Worm (Caenorhabditis elegans) whole organism, L4 larva: Measurements from ENCODE around the gene C45H4.21.

Experiments
- F10B5.3 ChIP-seq: sonication (generic microtip); optimal IDR thresholded peaks from 2 replicates; lab custom pipeline; 2016; ENCODE audit warnings: mild to moderate bottlenecking, missing genetic modification characterization, missing compliant biosample characterization
- F49E8.2 ChIP-seq: sonication (generic microtip); optimal IDR thresholded peaks from 2 replicates; lab custom pipeline; 2016; ENCODE audit warnings: missing compliant biosample characterization, mild to moderate bottlenecking, missing genetic modification characterization, borderline replicate concordance
- T26A8.4 ChIP-seq: fragments of 200-800 bp; sonication (Bioruptor generic); IDR thresholded peaks from 2 replicates; pipeline ENCODE4 v1.3.6; 2022; ENCODE audit warnings: missing genetic modification characterization, missing compliant biosample characterization
- Y48G9A.11 ChIP-seq: fragments of 200-800 bp; sonication (Bioruptor generic); IDR thresholded peaks from 2 replicates; pipeline ENCODE4 v1.3.6; 2022; ENCODE audit warnings: missing genetic modification reagents, missing genetic modification characterization, missing compliant biosample characterization
- ZK337.2 ChIP-seq: fragments of 200-800 bp; sonication (Bioruptor generic); IDR thresholded peaks from 2 replicates; pipeline ENCODE4 v1.3.6; 2022; ENCODE audit warnings: missing genetic modification reagents, missing genetic modification characterization, missing compliant biosample characterization
- ZK546.5 ChIP-seq, 2 experiments: sonication (generic microtip); optimal IDR thresholded peaks; 2 replicates each; lab custom pipeline; 2017; ENCODE audit warnings: missing biosample characterization in 2 of 2, missing genetic modification characterization in 2 of 2
- ama-1 ChIP-seq: fragments of 150-350 bp; optimal IDR thresholded peaks from 2 replicates; lab custom pipeline; 2014; ENCODE audit warnings: inconsistent platforms, mixed read lengths
- ceh-28 ChIP-seq: fragments of 150-350 bp; optimal IDR thresholded peaks from 2 replicates; lab custom pipeline; 2014; ENCODE audit warnings: missing biosample characterization, missing genetic modification reagents, missing genetic modification characterization
- ceh-32 ChIP-seq: sonication (generic microtip); optimal IDR thresholded peaks from 2 replicates; lab custom pipeline; 2016; ENCODE audit warnings: mild to moderate bottlenecking, missing genetic modification characterization, missing compliant biosample characterization; ENCODE audit not compliant: poor library complexity
- ceh-82 ChIP-seq: sonication (generic microtip); optimal IDR thresholded peaks from 2 replicates; lab custom pipeline; 2017; ENCODE audit warnings: missing biosample characterization, missing genetic modification characterization
- daf-19 ChIP-seq: fragments of 200-800 bp; sonication (Bioruptor generic); conservative IDR thresholded peaks from 2 replicates; pipeline ENCODE4 v1.3.6; 2022; ENCODE audit warnings: missing genetic modification characterization, missing compliant biosample characterization
- dmd-6 ChIP-seq: fragments of 200-800 bp; sonication (Bioruptor generic); IDR thresholded peaks from 2 replicates; pipeline ENCODE4 v1.3.6; 2022; ENCODE audit warnings: missing genetic modification reagents, missing genetic modification characterization, missing compliant biosample characterization
- dmd-8 ChIP-seq: fragments of 200-800 bp; sonication (Bioruptor generic); IDR thresholded peaks from 2 replicates; pipeline ENCODE4 v1.3.6; 2022; ENCODE audit warnings: missing genetic modification characterization, missing compliant biosample characterization
- egl-43 ChIP-seq: fragments of 200-800 bp; sonication (Bioruptor generic); IDR thresholded peaks from 2 replicates; pipeline ENCODE4 v1.3.6; 2022; ENCODE audit warnings: missing genetic modification reagents, missing genetic modification characterization, missing compliant biosample characterization
- fkh-10 ChIP-seq: fragments of 150-350 bp; optimal IDR thresholded peaks from 2 replicates; lab custom pipeline; 2014; ENCODE audit warnings: missing biosample characterization, missing genetic modification reagents, missing genetic modification characterization
- hlh-11 ChIP-seq: fragments of 200-800 bp; sonication (Bioruptor generic); optimal IDR thresholded peaks from 2 replicates; lab custom pipeline; 2018; ENCODE audit warnings: mild to moderate bottlenecking, missing genetic modification characterization, missing compliant biosample characterization
- jun-1 ChIP-seq: fragments of 150-350 bp; optimal IDR thresholded peaks from 2 replicates; lab custom pipeline; 2014; ENCODE audit warnings: missing biosample characterization, missing genetic modification reagents, missing genetic modification characterization
- lin-15B ChIP-seq: fragments of 150-350 bp; sonication (generic microtip); optimal IDR thresholded peaks from 3 replicates; lab custom pipeline; 2014; ENCODE audit warnings: missing biosample characterization, missing genetic modification characterization
- lsy-2 ChIP-seq, 2 experiments: fragments of 150-350 bp in 1 of 2; sonication (generic microtip) in 1 of 2; optimal IDR thresholded peaks; 2 replicates each; lab custom pipeline; 2014 to 2017; ENCODE audit warnings: missing biosample characterization in 2 of 2, missing genetic modification characterization in 2 of 2
- madf-5 ChIP-seq, 2 experiments: fragments of 200-800 bp; sonication (Bioruptor generic); IDR thresholded peaks; 2 replicates each; pipeline ENCODE4 v1.3.6; 2022; ENCODE audit warnings: missing compliant biosample characterization in 2 of 2, missing genetic modification characterization in 2 of 2
- mdt-29 ChIP-seq: fragments of 200-800 bp; sonication (Bioruptor generic); IDR thresholded peaks from 2 replicates; pipeline ENCODE4 v1.3.6; 2022; ENCODE audit warnings: missing genetic modification reagents, missing genetic modification characterization, missing compliant biosample characterization
- nhr-102 ChIP-seq: sonication (generic microtip); optimal IDR thresholded peaks from 2 replicates; lab custom pipeline; 2016; ENCODE audit warnings: mild to moderate bottlenecking, missing genetic modification characterization, moderate library complexity, missing compliant biosample characterization
- nhr-11 ChIP-seq: fragments of 150-350 bp; optimal IDR thresholded peaks from 2 replicates; lab custom pipeline; 2014; ENCODE audit warnings: missing biosample characterization, missing genetic modification characterization
- nhr-111 ChIP-seq: fragments of 200-800 bp; sonication (Bioruptor generic); optimal IDR thresholded peaks from 2 replicates; lab custom pipeline; 2018; ENCODE audit warnings: mild to moderate bottlenecking, missing genetic modification characterization, missing compliant biosample characterization
- nhr-237 ChIP-seq: sonication (generic microtip); optimal IDR thresholded peaks from 2 replicates; lab custom pipeline; 2017; ENCODE audit warnings: missing biosample characterization, missing genetic modification characterization
- nhr-25 ChIP-seq: sonication (generic microtip); optimal IDR thresholded peaks from 2 replicates; lab custom pipeline; 2017; ENCODE audit warnings: missing genetic modification characterization, mild to moderate bottlenecking, missing compliant biosample characterization, antibody characterized with exemption, moderate library complexity, borderline replicate concordance; ENCODE audit not compliant: insufficient read depth
- pha-4 ChIP-seq, 2 experiments: fragments of 150-350 bp in 1 of 2; fragments of 200-800 bp in 1 of 2; sonication (Bioruptor generic) in 1 of 2; IDR thresholded peaks in 1 of 2; optimal IDR thresholded peaks in 1 of 2; 2 replicates each; pipeline versions ENCODE4 v1.3.6 to Lab custom; 2014 to 2022; ENCODE audit warnings: missing genetic modification characterization in 2 of 2, missing genetic modification reagents in 2 of 2, missing biosample characterization in 1 of 2, missing compliant biosample characterization in 1 of 2
- php-3 ChIP-seq: fragments of 200-800 bp; sonication (Bioruptor generic); IDR thresholded peaks from 2 replicates; pipeline ENCODE4 v1.3.6; 2022; ENCODE audit warnings: missing genetic modification reagents, missing genetic modification characterization, missing compliant biosample characterization
- pqm-1 ChIP-seq: sonication (generic microtip); optimal IDR thresholded peaks from 2 replicates; lab custom pipeline; 2017; ENCODE audit warnings: missing biosample characterization, missing genetic modification characterization
- spr-3 ChIP-seq: fragments of 200-800 bp; sonication (Bioruptor generic); optimal IDR thresholded peaks from 2 replicates; lab custom pipeline; 2018; ENCODE audit warnings: mild to moderate bottlenecking, missing genetic modification characterization, missing compliant biosample characterization
- tra-1 ChIP-seq: fragments of 200-800 bp; sonication (Bioruptor generic); IDR thresholded peaks from 2 replicates; pipeline ENCODE4 v1.3.6; 2022; ENCODE audit warnings: missing genetic modification reagents, missing genetic modification characterization, missing compliant biosample characterization
- unc-130 ChIP-seq: sonication (generic microtip); optimal IDR thresholded peaks from 2 replicates; lab custom pipeline; 2016; ENCODE audit warnings: missing genetic modification reagents, missing genetic modification characterization, missing compliant biosample characterization
- unc-39 ChIP-seq: sonication (generic microtip); optimal IDR thresholded peaks from 2 replicates; lab custom pipeline; 2017; ENCODE audit warnings: missing biosample characterization, missing genetic modification characterization
- zfp-2 ChIP-seq: sonication (generic microtip); optimal IDR thresholded peaks from 2 replicates; lab custom pipeline; 2016; ENCODE audit warnings: mild to moderate bottlenecking, missing genetic modification characterization, missing compliant biosample characterization
- zip-11 ChIP-seq: fragments of 200-800 bp; sonication (Bioruptor generic); IDR thresholded peaks from 2 replicates; pipeline ENCODE4 v1.3.6; 2022; ENCODE audit warnings: missing genetic modification characterization, missing compliant biosample characterization
- zip-2 ChIP-seq: fragments of 150-350 bp; optimal IDR thresholded peaks from 2 replicates; lab custom pipeline; 2014; ENCODE audit warnings: missing biosample characterization, missing genetic modification characterization
- ztf-11 ChIP-seq: fragments of 150-350 bp; optimal IDR thresholded peaks from 2 replicates; lab custom pipeline; 2014; ENCODE audit warnings: missing biosample characterization, missing genetic modification characterization

Gene C45H4.21

ce11 chrV:2156830-2157229 lies 7.5 kb upstream of the C45H4.21 start, which contains the start of gene srbc-22:
Gene srbc-22, plus strand, starts transcription at chrV:2157130.
- no peak for TF ChIP-seq T26A8.4 (GFP tag; lab: Robert Waterston, UW)
- no peak for TF ChIP-seq egl-43 (GFP tag; lab: Robert Waterston, UW)
- TF ChIP-seq fkh-10 (GFP tag; lab: Kevin White, UChicago) = no peak
- no peak for TF ChIP-seq mdt-29
- no peak for TF ChIP-seq zip-11
- no peak for TF ChIP-seq nhr-102 (tag; lab: Kevin White, UChicago)
- TF ChIP-seq pqm-1 (tag; lab: Kevin White, UChicago) = no peak
- TF ChIP-seq ama-1 = no peak
- no peak for TF ChIP-seq zip-2 (tag; lab: Kevin White, UChicago)
- no peak for TF ChIP-seq jun-1 (tag; lab: Kevin White, UChicago)
- no peak for TF ChIP-seq dmd-8 (GFP tag; lab: Robert Waterston, UW)
- no peak for TF ChIP-seq nhr-237 (tag; lab: Kevin White, UChicago)
- no peak for TF ChIP-seq nhr-111 (GFP tag; lab: Kevin White, UChicago)
- no peak for TF ChIP-seq php-3

ce11 chrV:2155232-2155631 lies 5.9 kb upstream of the C45H4.21 start, which contains the start of gene srbc-21:
Gene srbc-21, plus strand, starts transcription at chrV:2155532.
- TF ChIP-seq zfp-2 (tag; lab: Kevin White, UChicago) (no peak), ZK546.5 (tag; optimal IDR thresholded peaks at IDR 0.05; lab: Kevin White, UChicago) (no peak), ceh-32 (tag; lab: Kevin White, UChicago) (no peak), nhr-237 (tag; lab: Kevin White, UChicago) (no peak), hlh-11 (tag; lab: Kevin White, UChicago) (no peak), lin-15B (no peak), ceh-28 (tag; lab: Kevin White, UChicago) (no peak), ama-1 (no peak), lsy-2 (tag; optimal IDR thresholded peaks at IDR 0.05; lab: Kevin White, UChicago) (no peak)

ce11 chrV:2153274-2153673 lies 3.9 kb upstream of the C45H4.21 start, which contains the start of gene srbc-23:
Gene srbc-23, plus strand, starts transcription at chrV:2153574.
- TF ChIP-seq madf-5 (GFP tag; IDR thresholded peaks at IDR 0.05; lab: Robert Waterston, UW) = no peak
- TF ChIP-seq nhr-25 (tag; lab: Kevin White, UChicago) = no peak
- no peak for TF ChIP-seq ceh-82 (tag; lab: Kevin White, UChicago)
- TF ChIP-seq dmd-6 (GFP tag; lab: Robert Waterston, UW) = no peak
- TF ChIP-seq unc-39 = no peak
- TF ChIP-seq spr-3 (GFP tag; lab: Kevin White, UChicago) = no peak
- no peak for TF ChIP-seq zip-11
- TF ChIP-seq F49E8.2 (tag; lab: Kevin White, UChicago) = no peak
- no peak for TF ChIP-seq F10B5.3
- TF ChIP-seq tra-1 (GFP tag; lab: Robert Waterston, UW) = no peak
- TF ChIP-seq pha-4 (GFP tag; IDR thresholded peaks at IDR 0.05; lab: Robert Waterston, UW) = no peak
- TF ChIP-seq pha-4 (tag; optimal IDR thresholded peaks at IDR 0.05; lab: Kevin White, UChicago) = no peak
- no peak for TF ChIP-seq ztf-11
- TF ChIP-seq nhr-11 = no peak
- no peak for TF ChIP-seq daf-19 (GFP tag; lab: Robert Waterston, UW)
- TF ChIP-seq ZK546.5 (tag; optimal IDR thresholded peaks at IDR 0.05; lab: Kevin White, UChicago) = no peak
- TF ChIP-seq ZK337.2 (GFP tag; lab: Robert Waterston, UW) = no peak
- no peak for TF ChIP-seq Y48G9A.11 (GFP tag; lab: Robert Waterston, UW)
- TF ChIP-seq unc-130 (GFP tag; lab: Kevin White, UChicago) = no peak
